Fruit fly (Drosophila melanogaster): Measurements from ENCODE around the gene Pi4KIIIalpha.

Gene Pi4KIIIalpha

DNA sequence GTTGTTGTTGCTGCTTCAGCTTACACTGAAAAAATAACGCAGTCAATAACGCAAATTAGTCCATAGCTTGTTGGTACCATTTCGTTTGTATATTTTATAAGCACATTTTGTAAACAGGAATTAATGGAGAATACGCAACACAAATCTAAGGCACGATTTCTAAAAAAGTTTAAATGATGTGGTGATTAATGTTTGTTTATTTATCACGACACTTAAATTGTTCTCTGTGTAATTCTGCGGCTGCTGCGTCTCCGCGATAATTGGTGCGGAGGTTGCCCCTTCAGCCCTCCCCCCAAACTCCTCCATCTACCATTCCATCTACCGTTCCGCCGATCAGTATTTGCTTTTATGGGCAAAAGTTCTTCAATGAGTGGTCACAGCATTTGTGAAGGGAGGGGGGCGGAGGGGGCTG lies 22.9 kb downstream of the Pi4KIIIalpha start (continued):
- TF ChIP-seq CG18619 (GFP tag; optimal IDR thresholded peaks at IDR 0.05), result peak; percentile 38
- no peak for TF ChIP-seq CG15479 (GFP tag; optimal IDR thresholded peaks at IDR 0.05)
- no peak for TF ChIP-seq Stat92E (GFP tag; optimal IDR thresholded peaks at IDR 0.05)
- no peak for TF ChIP-seq abd-A (tag; optimal IDR thresholded peaks at IDR 0.05)
- TF ChIP-seq CG16863 (GFP tag; optimal IDR thresholded peaks at IDR 0.05), result peak; percentile 74
- TF ChIP-seq CG12155 (GFP tag; optimal IDR thresholded peaks at IDR 0.05), result peak; percentile 26
- peak; percentile 32 for TF ChIP-seq emc (GFP tag; optimal IDR thresholded peaks at IDR 0.05)
- TF ChIP-seq wek (GFP tag; optimal IDR thresholded peaks at IDR 0.05), result peak; percentile 7
- no peak for TF ChIP-seq dati (GFP tag; IDR thresholded peaks at IDR 0.05)
- peak; percentile 34; the same call in 1 of the 3 replicates for TF ChIP-seq croc (GFP tag; conservative IDR thresholded peaks at IDR 0.05)
- no peak for TF ChIP-seq Gsc (GFP tag; IDR thresholded peaks at IDR 0.05)
- no peak for TF ChIP-seq fu2 (GFP tag; optimal IDR thresholded peaks at IDR 0.05)
- peak; percentile 51 for TF ChIP-seq CG14441 (GFP tag; IDR thresholded peaks at IDR 0.05)
- peak; percentile 58 for TF ChIP-seq Dek (tag; optimal IDR thresholded peaks at IDR 0.05)
- peak; percentile 46 for TF ChIP-seq tio (GFP tag; optimal IDR thresholded peaks at IDR 0.05)
- TF ChIP-seq CG10321 (GFP tag; IDR thresholded peaks at IDR 0.05), result no peak
- TF ChIP-seq CG4360 (GFP tag; IDR thresholded peaks at IDR 0.05), result 0 out of 2 replicates have a peak, but pooled peaks have one; percentile 23
- no peak for TF ChIP-seq CG15073 (GFP tag; optimal IDR thresholded peaks at IDR 0.05)
- TF ChIP-seq CG1233 (GFP tag; optimal IDR thresholded peaks at IDR 0.05), result peak; percentile 34
- no peak for TF ChIP-seq Opbp (GFP tag; IDR thresholded peaks at IDR 0.05; ENCODE audit: partially characterized antibody)
- peak; percentile 11 for TF ChIP-seq slou (GFP tag; optimal IDR thresholded peaks at IDR 0.05)
- peak; percentile 54 for TF ChIP-seq Sox100B (GFP tag; optimal IDR thresholded peaks at IDR 0.05)
- TF ChIP-seq so (GFP tag; IDR thresholded peaks at IDR 0.05), result 0 out of 3 replicates have a peak, but pooled peaks have one; percentile 32
- peak; percentile 54; the same call in 2 of the 3 replicates for TF ChIP-seq Aef1 (GFP tag; IDR thresholded peaks at IDR 0.05)
- TF ChIP-seq vvl (GFP tag; IDR thresholded peaks at IDR 0.05), result peak; percentile 64
- peak; percentile 81 for TF ChIP-seq gem (tag; optimal IDR thresholded peaks at IDR 0.05)
- TF ChIP-seq Bgb (GFP tag; IDR thresholded peaks at IDR 0.05; ENCODE audit: partially characterized antibody), result no peak
- TF ChIP-seq CG13296 (GFP tag; optimal IDR thresholded peaks at IDR 0.05), result peak; percentile 68
- TF ChIP-seq CG17359 (tag; optimal IDR thresholded peaks at IDR 0.05), result peak; percentile 71
- TF ChIP-seq slp2 (GFP tag; optimal IDR thresholded peaks at IDR 0.05), result peak; percentile 42
- TF ChIP-seq CG10979 (tag; optimal IDR thresholded peaks at IDR 0.05), result peak; percentile 63
- no peak for TF ChIP-seq CG11247 (GFP tag; IDR thresholded peaks at IDR 0.05)
- peak; percentile 46 for TF ChIP-seq D19A (tag; optimal IDR thresholded peaks at IDR 0.05)
- TF ChIP-seq CG9727 (GFP tag; optimal IDR thresholded peaks at IDR 0.05), result peak; percentile 22
- peak in 1 of 2 experiments; percentile 65 for TF ChIP-seq Eip74EF (GFP tag; optimal IDR thresholded peaks at IDR 0.05)
- TF ChIP-seq Doc3 (GFP tag; IDR thresholded peaks at IDR 0.05; ENCODE audit: partially characterized antibody), result no peak
- TF ChIP-seq CG17385 (GFP tag; optimal IDR thresholded peaks at IDR 0.05), result peak; percentile 42
- no peak for TF ChIP-seq CG7928 (GFP tag; optimal IDR thresholded peaks at IDR 0.05)
- TF ChIP-seq CG6654 (GFP tag; optimal IDR thresholded peaks at IDR 0.05), result no peak
- TF ChIP-seq CG12391 (tag; optimal IDR thresholded peaks at IDR 0.05), result peak; percentile 58
- no peak for TF ChIP-seq CG17612 (GFP tag; IDR thresholded peaks at IDR 0.05)
- no peak for TF ChIP-seq ato (GFP tag; IDR thresholded peaks at IDR 0.05; ENCODE audit: partially characterized antibody)
- TF ChIP-seq rib (GFP tag; IDR thresholded peaks at IDR 0.05), result no peak
- no peak for TF ChIP-seq dan (GFP tag; IDR thresholded peaks at IDR 0.05)
- no peak for TF ChIP-seq HLHmδ (GFP tag; optimal IDR thresholded peaks at IDR 0.05)
- TF ChIP-seq insv (GFP tag; optimal IDR thresholded peaks at IDR 0.05), result no peak
- TF ChIP-seq eyg (GFP tag; optimal IDR thresholded peaks at IDR 0.05), result peak; percentile 38
- TF ChIP-seq CG11398 (GFP tag; optimal IDR thresholded peaks at IDR 0.05), result peak; percentile 7
- TF ChIP-seq D (optimal IDR thresholded peaks at IDR 0.05), result no peak
- peak; percentile 34 for TF ChIP-seq D (GFP tag; optimal IDR thresholded peaks at IDR 0.05)
